Fruit fly (Drosophila melanogaster) whole organism, embryonic: ENCODE measurements around the gene Ptpmeg2.

Source experiments
- ATbp ChIP-seq: fragments of 200-800 bp; sonication (Bioruptor generic); optimal IDR thresholded peaks from 2 replicates; lab custom pipeline; 2017; ENCODE audit warnings: missing biosample characterization, mild to moderate bottlenecking, missing genetic modification characterization, missing genetic modification reagents
- Asciz ChIP-seq: fragments of 200-800 bp; sonication (Bioruptor generic); optimal IDR thresholded peaks from 2 replicates; lab custom pipeline; 2017; ENCODE audit warnings: missing biosample characterization, mild to moderate bottlenecking, missing genetic modification characterization, missing genetic modification reagents
- Blimp-1 ChIP-seq: fragments of 200-800 bp; sonication (Bioruptor generic); optimal IDR thresholded peaks from 3 replicates; lab custom pipeline; 2018; ENCODE audit warnings: missing biosample characterization, missing genetic modification characterization, mild to moderate bottlenecking, moderate library complexity, missing genetic modification reagents
- CG1233 ChIP-seq: fragments of 200-800 bp; sonication (Bioruptor generic); optimal IDR thresholded peaks from 4 replicates; lab custom pipeline; 2018; ENCODE audit warnings: missing biosample characterization, mild to moderate bottlenecking, missing genetic modification characterization
- CG1529 ChIP-seq: fragments of 200-800 bp; sonication (Bioruptor generic); optimal IDR thresholded peaks from 3 replicates; lab custom pipeline; 2018; ENCODE audit warnings: missing biosample characterization, missing genetic modification characterization
- CG1603 ChIP-seq: fragments of 200-800 bp; sonication (Bioruptor generic); optimal IDR thresholded peaks from 2 replicates; lab custom pipeline; 2019; ENCODE audit warnings: missing biosample characterization, mild to moderate bottlenecking, missing genetic modification characterization, moderate library complexity
- CG17328 ChIP-seq: fragments of 200-800 bp; sonication (Bioruptor generic); IDR thresholded peaks from 2 replicates; pipeline ENCODE4 v1.3.6; 2022; ENCODE audit warnings: missing biosample characterization, missing genetic modification characterization
- CG17359 ChIP-seq: fragments of 200-800 bp; sonication (Bioruptor generic); optimal IDR thresholded peaks from 3 replicates; lab custom pipeline; 2018; ENCODE audit warnings: missing biosample characterization, mild to moderate bottlenecking, missing genetic modification characterization, moderate library complexity
- CG17385 ChIP-seq: fragments of 200-800 bp; sonication (Bioruptor generic); optimal IDR thresholded peaks from 3 replicates; lab custom pipeline; 2018; ENCODE audit warnings: missing biosample characterization, mild to moderate bottlenecking, missing genetic modification characterization
- CG17802 ChIP-seq: fragments of 200-800 bp; sonication (Bioruptor generic); optimal IDR thresholded peaks from 2 replicates; lab custom pipeline; 2018; ENCODE audit warnings: missing biosample characterization, mild to moderate bottlenecking, missing genetic modification characterization, moderate library complexity
- CG17829 ChIP-seq: fragments of 200-800 bp; optimal IDR thresholded peaks from 2 replicates; lab custom pipeline; 2019; ENCODE audit warnings: missing biosample characterization, mild to moderate bottlenecking, missing genetic modification characterization, moderate library complexity
- CG1792 ChIP-seq: fragments of 200-800 bp; sonication (Bioruptor generic); optimal IDR thresholded peaks from 2 replicates; lab custom pipeline; 2016; ENCODE audit warnings: missing biosample characterization, missing genetic modification characterization
- CG2120 ChIP-seq: fragments of 200-800 bp; sonication (Bioruptor generic); optimal IDR thresholded peaks from 3 replicates; lab custom pipeline; 2016; ENCODE audit warnings: missing biosample characterization, missing genetic modification characterization
- CG2678 ChIP-seq: fragments of 200-800 bp; sonication (Bioruptor generic); optimal IDR thresholded peaks from 3 replicates; lab custom pipeline; 2019; ENCODE audit warnings: missing biosample characterization, mild to moderate bottlenecking, missing genetic modification characterization, moderate library complexity
- CG2875 ChIP-seq: fragments of 200-800 bp; sonication (Bioruptor generic); optimal IDR thresholded peaks from 2 replicates; lab custom pipeline; 2017; ENCODE audit warnings: missing biosample characterization, mild to moderate bottlenecking, missing genetic modification characterization, missing genetic modification reagents
- CG3065 ChIP-seq: fragments of 200-800 bp; sonication (Bioruptor generic); optimal IDR thresholded peaks from 2 replicates; lab custom pipeline; 2016; ENCODE audit warnings: missing biosample characterization, missing genetic modification characterization
- CG3163 ChIP-seq: fragments of 200-800 bp; sonication (Bioruptor generic); optimal IDR thresholded peaks from 3 replicates; lab custom pipeline; 2016; ENCODE audit warnings: missing biosample characterization, missing genetic modification characterization
- CG32772 ChIP-seq: fragments of 200-800 bp; sonication (Bioruptor generic); IDR thresholded peaks from 2 replicates; pipeline ENCODE4 v1.3.6; 2022; ENCODE audit warnings: missing biosample characterization, missing genetic modification characterization
- CG3407 ChIP-seq: fragments of 200-800 bp; sonication (Bioruptor generic); optimal IDR thresholded peaks from 2 replicates; lab custom pipeline; 2018; ENCODE audit warnings: missing biosample characterization, mild to moderate bottlenecking, missing genetic modification characterization
- CG4707 ChIP-seq: fragments of 200-800 bp; sonication (Bioruptor generic); optimal IDR thresholded peaks from 2 replicates; lab custom pipeline; 2018; ENCODE audit warnings: missing biosample characterization, mild to moderate bottlenecking, missing genetic modification characterization, moderate library complexity
- CG6254 ChIP-seq: fragments of 200-800 bp; sonication (Bioruptor generic); optimal IDR thresholded peaks from 3 replicates; lab custom pipeline; 2017; ENCODE audit warnings: mild to moderate bottlenecking, missing biosample characterization, missing genetic modification reagents, missing genetic modification characterization
- CG6813 ChIP-seq: fragments of 200-800 bp; sonication (Bioruptor generic); optimal IDR thresholded peaks from 2 replicates; lab custom pipeline; 2017; ENCODE audit warnings: missing biosample characterization, missing genetic modification characterization, mild to moderate bottlenecking, moderate library complexity, missing genetic modification reagents
- CG7745 ChIP-seq: fragments of 200-800 bp; sonication (Bioruptor generic); optimal IDR thresholded peaks from 2 replicates; lab custom pipeline; 2018; ENCODE audit warnings: missing biosample characterization, mild to moderate bottlenecking, missing genetic modification characterization, moderate library complexity
- CG8924 ChIP-seq: fragments of 200-800 bp; optimal IDR thresholded peaks from 3 replicates; lab custom pipeline; 2019; ENCODE audit warnings: missing biosample characterization, mild to moderate bottlenecking, missing genetic modification characterization, moderate library complexity
- CG9876 ChIP-seq: fragments of 200-800 bp; sonication (Bioruptor generic); optimal IDR thresholded peaks from 2 replicates; lab custom pipeline; 2016; ENCODE audit warnings: missing biosample characterization, missing genetic modification characterization
- Eip74EF ChIP-seq, 2 experiments: fragments of 200-800 bp in 1 of 2; fragments of >200 bp in 1 of 2; sonication (Bioruptor generic) in 1 of 2; optimal IDR thresholded peaks; 2 replicates each; lab custom pipeline; 2017 to 2019; ENCODE audit warnings: missing biosample characterization in 2 of 2, missing genetic modification characterization in 2 of 2, mild to moderate bottlenecking in 1 of 2, moderate library complexity in 1 of 2
- HLHmδ ChIP-seq: fragments of 200-800 bp; sonication (Bioruptor generic); optimal IDR thresholded peaks from 2 replicates; lab custom pipeline; 2018; ENCODE audit warnings: missing biosample characterization, mild to moderate bottlenecking, missing genetic modification characterization, moderate library complexity
- Hr51 ChIP-seq, 2 experiments: fragments of 200-800 bp; sonication (Bioruptor generic); optimal IDR thresholded peaks; 2 replicates in 1 of 2; 3 replicates in 1 of 2; lab custom pipeline; 2016 to 2018; ENCODE audit warnings: missing biosample characterization in 2 of 2, missing genetic modification characterization in 2 of 2, mild to moderate bottlenecking in 1 of 2, moderate library complexity in 1 of 2
- MTF-1 ChIP-seq: fragments of 200-800 bp; sonication (Bioruptor generic); optimal IDR thresholded peaks from 2 replicates; lab custom pipeline; 2018; ENCODE audit warnings: missing biosample characterization, mild to moderate bottlenecking, missing genetic modification characterization, borderline replicate concordance
- Ptx1 ChIP-seq: fragments of 200-800 bp; sonication (Bioruptor generic); IDR thresholded peaks from 2 replicates; pipeline ENCODE4 v1.3.6; 2022; ENCODE audit warnings: missing biosample characterization, missing genetic modification characterization
- Scr ChIP-seq: fragments of 200-800 bp; sonication (Bioruptor generic); IDR thresholded peaks from 2 replicates; pipeline ENCODE4 v1.3.6; 2022; ENCODE audit warnings: missing biosample characterization, missing genetic modification characterization; ENCODE audit not compliant: partially characterized antibody
- Sox102F ChIP-seq: fragments of 200-800 bp; sonication (Bioruptor generic); optimal IDR thresholded peaks from 2 replicates; lab custom pipeline; 2018; ENCODE audit warnings: missing biosample characterization, mild to moderate bottlenecking, missing genetic modification characterization, moderate library complexity
- Ssrp ChIP-seq: fragments of 200-800 bp; sonication (Bioruptor generic); optimal IDR thresholded peaks from 2 replicates; lab custom pipeline; 2018; ENCODE audit warnings: missing biosample characterization, mild to moderate bottlenecking, missing genetic modification characterization, moderate library complexity
- Stat92E ChIP-seq, 3 experiments: fragments of >200 bp in 2 of 3; fragments of 200-800 bp in 1 of 3; sonication (Bioruptor generic) in 1 of 3; optimal IDR thresholded peaks; 2 replicates each; lab custom pipeline; 2017 to 2019; ENCODE audit warnings: missing biosample characterization in 3 of 3, missing genetic modification characterization in 3 of 3, mild to moderate bottlenecking in 1 of 3, moderate library complexity in 1 of 3
- Usf ChIP-seq: fragments of 200-800 bp; sonication (Bioruptor generic); optimal IDR thresholded peaks from 2 replicates; lab custom pipeline; 2017; ENCODE audit warnings: missing genotype, missing biosample characterization, missing genetic modification characterization
- aop ChIP-seq: fragments of 200-800 bp; sonication (Bioruptor generic); IDR thresholded peaks from 2 replicates; pipeline ENCODE4 v1.3.6; 2022; ENCODE audit warnings: missing biosample characterization, missing genetic modification characterization
- ash1 ChIP-seq: fragments of 200-800 bp; sonication (Bioruptor generic); optimal IDR thresholded peaks from 2 replicates; lab custom pipeline; 2018; ENCODE audit warnings: missing biosample characterization, mild to moderate bottlenecking, missing genetic modification characterization
- bsh ChIP-seq, 2 experiments: fragments of 200-800 bp; sonication (Bioruptor generic); optimal IDR thresholded peaks; 2 replicates each; lab custom pipeline; 2017 to 2018; ENCODE audit warnings: mild to moderate bottlenecking in 2 of 2, missing biosample characterization in 2 of 2, missing genetic modification characterization in 2 of 2, moderate library complexity in 1 of 2
- chm ChIP-seq: fragments of 200-800 bp; sonication (Bioruptor generic); IDR thresholded peaks from 2 replicates; pipeline ENCODE4 v1.3.6; 2022; ENCODE audit warnings: missing biosample characterization, missing genetic modification characterization
- fd64A ChIP-seq: fragments of 200-800 bp; sonication (Bioruptor generic); optimal IDR thresholded peaks from 3 replicates; lab custom pipeline; 2018; ENCODE audit warnings: missing biosample characterization, mild to moderate bottlenecking, missing genetic modification characterization
- ftz-f1 ChIP-seq: fragments of 200-800 bp; sonication (Bioruptor generic); optimal IDR thresholded peaks from 2 replicates; lab custom pipeline; 2016; ENCODE audit warnings: missing biosample characterization, missing genetic modification characterization
- ham ChIP-seq: fragments of 200-800 bp; sonication (Bioruptor generic); IDR thresholded peaks from 2 replicates; pipeline ENCODE4 v1.3.6; 2022; ENCODE audit warnings: missing biosample characterization, missing genetic modification characterization
- her ChIP-seq: fragments of 200-800 bp; sonication (Bioruptor generic); optimal IDR thresholded peaks from 2 replicates; lab custom pipeline; 2016; ENCODE audit warnings: missing biosample characterization, missing genetic modification characterization
- kni ChIP-seq: fragments of 200-800 bp; sonication (Bioruptor generic); optimal IDR thresholded peaks from 3 replicates; lab custom pipeline; 2017; ENCODE audit warnings: mild to moderate bottlenecking, missing biosample characterization, missing genetic modification reagents, missing genetic modification characterization
- nom ChIP-seq: fragments of 200-800 bp; sonication (Bioruptor generic); optimal IDR thresholded peaks from 2 replicates; lab custom pipeline; 2017; ENCODE audit warnings: missing biosample characterization, missing genetic modification characterization, mild to moderate bottlenecking, moderate library complexity, missing genetic modification reagents
- run ChIP-seq: fragments of 200-800 bp; sonication (Bioruptor generic); optimal IDR thresholded peaks from 3 replicates; lab custom pipeline; 2018; ENCODE audit warnings: missing biosample characterization, mild to moderate bottlenecking, missing genetic modification characterization
- seq ChIP-seq: fragments of 200-800 bp; sonication (Bioruptor generic); IDR thresholded peaks from 2 replicates; pipeline ENCODE4 v1.3.6; 2022; ENCODE audit warnings: missing biosample characterization, missing genetic modification characterization
- wek ChIP-seq: fragments of 200-800 bp; sonication (Bioruptor generic); optimal IDR thresholded peaks from 3 replicates; lab custom pipeline; 2018; ENCODE audit warnings: missing biosample characterization, mild to moderate bottlenecking, missing genetic modification characterization, moderate library complexity

Ptpmeg2 gene

DNA sequence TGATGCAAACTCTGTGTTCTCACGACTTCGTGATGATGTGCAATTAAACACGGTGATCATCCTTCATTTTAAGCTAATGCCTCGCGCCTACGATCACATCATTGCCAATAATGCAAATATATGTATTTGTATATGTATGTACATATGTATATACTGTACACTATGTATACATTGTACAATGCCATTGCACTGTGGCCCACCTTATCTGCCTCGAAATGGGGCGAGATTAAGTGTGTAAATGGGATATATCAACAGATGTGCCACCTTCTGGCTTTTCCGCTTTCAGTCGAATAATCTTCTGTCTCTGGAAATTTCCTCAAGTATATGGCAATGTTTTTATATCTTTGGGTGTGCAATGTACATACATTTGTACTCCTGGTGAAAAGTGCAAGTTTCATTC is 14.1 kb downstream of the Ptpmeg2 start:
- TF ChIP-seq CG32772 (GFP tag; lab: Robert Waterston, UW) (no peak), HLHmδ (GFP tag; lab: Kevin White, UChicago) (peak; percentile 35), Eip74EF (GFP tag; optimal IDR thresholded peaks at IDR 0.05; lab: Kevin White, UChicago) (peak in 1 of 2 experiments; percentile 23), CG1603 (peak; percentile 19), CG6254 (GFP tag; lab: Kevin White, UChicago) (no peak), kni (GFP tag; lab: Kevin White, UChicago) (peak; percentile 29), Asciz (GFP tag; lab: Kevin White, UChicago) (peak; percentile 9), CG1529 (peak; percentile 38), CG2678 (tag; lab: Kevin White, UChicago) (peak; percentile 1), Blimp-1 (GFP tag; lab: Kevin White, UChicago) (peak; percentile 30), Ptx1 (GFP tag; lab: Robert Waterston, UW) (no peak), her (GFP tag; lab: Kevin White, UChicago) (no peak), Ssrp (no peak), CG2875 (GFP tag; lab: Kevin White, UChicago) (peak; percentile 8), CG17359 (tag; lab: Kevin White, UChicago) (peak; percentile 7), CG4707 (GFP tag; lab: Kevin White, UChicago) (peak; percentile 30), ham (GFP tag; lab: Robert Waterston, UW) (no peak), nom (GFP tag; lab: Kevin White, UChicago) (peak; percentile 29), aop (no peak), CG1792 (no peak), CG3407 (GFP tag; lab: Kevin White, UChicago) (peak; percentile 1), Sox102F (GFP tag; lab: Kevin White, UChicago) (peak; percentile 2), wek (GFP tag; lab: Kevin White, UChicago) (peak; percentile 33), bsh (GFP tag; optimal IDR thresholded peaks at IDR 0.05; lab: Kevin White, UChicago) (peak in 1 of 2 experiments; percentile 46), CG2120 (GFP tag; lab: Kevin White, UChicago) (no peak), fd64A (GFP tag; lab: Kevin White, UChicago) (peak; percentile 70), ATbp (peak; percentile 66), chm (GFP tag; lab: Robert Waterston, UW) (0 out of 2 replicates have a peak, but pooled peaks have one; percentile 24), CG6813 (GFP tag; lab: Kevin White, UChicago) (peak; percentile 22), CG17328 (no peak), MTF-1 (GFP tag; lab: Kevin White, UChicago) (peak; percentile 10)

dm6 chrX:9641184-9641772 is 17.7 kb downstream of the Ptpmeg2 start:
- TF ChIP-seq Hr51 (GFP tag; optimal IDR thresholded peaks at IDR 0.05; lab: Kevin White, UChicago) (peak in 1 of 2 experiments; percentile 90), CG17829 (peak; percentile 55), Stat92E (GFP tag; optimal IDR thresholded peaks at IDR 0.05; lab: Kevin White, UChicago) (no peak), CG9876 (GFP tag; lab: Kevin White, UChicago) (no peak), ash1 (GFP tag; lab: Kevin White, UChicago) (no peak), seq (GFP tag; lab: Robert Waterston, UW) (peak; percentile 63), CG17385 (GFP tag; lab: Kevin White, UChicago) (peak; percentile 63), CG3163 (peak; percentile 97), CG32772 (GFP tag; lab: Robert Waterston, UW) (no peak), CG8924 (tag; lab: Kevin White, UChicago) (peak; percentile 85), ftz-f1 (GFP tag; lab: Kevin White, UChicago) (no peak), run (tag; lab: Kevin White, UChicago) (peak; percentile 71), CG7745 (tag; lab: Kevin White, UChicago) (no peak), Usf (peak; percentile 26), CG1233 (GFP tag; lab: Kevin White, UChicago) (peak; percentile 51), Scr (no peak), CG17802 (tag; lab: Kevin White, UChicago) (no peak), CG3065 (GFP tag; lab: Kevin White, UChicago) (peak; percentile 26)
